Comparison of ENCODE assay signal across 3 fruit fly cellular contexts in the genomic region with DNA sequence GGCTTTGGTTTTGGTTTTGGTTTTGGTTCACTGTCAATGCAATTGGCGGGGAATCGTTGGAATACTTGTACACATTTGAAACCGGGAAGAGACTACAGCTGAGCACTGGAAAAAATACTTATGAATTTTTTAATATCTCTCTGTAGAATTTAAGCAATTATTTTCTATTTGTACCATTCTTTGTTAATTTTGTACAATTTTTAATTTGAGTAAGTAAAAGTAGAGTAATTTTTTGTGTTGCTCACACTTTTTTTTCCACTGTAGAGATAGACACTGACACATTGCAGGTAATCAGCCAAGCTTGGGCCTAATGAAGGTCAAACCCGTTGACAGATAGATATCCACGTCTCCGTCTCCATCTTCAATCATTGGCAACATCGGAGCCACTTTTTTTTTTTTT.
TF ChIP-seq lines count a peak whose summit lies in the region.

No protein-coding gene starts in this region.

- no peak for TF ChIP-seq CTCF in whole organism, embryonic (GFP tag; optimal IDR thresholded peaks at IDR 0.05; lab: Kevin White, UChicago)

TF ChIP-seq in whole organism, embryonic, 481 proteins besides CTCF, POLR2A, EP300 and RAD21 (continues in another document):
- TF ChIP-seq CG14014 (GFP tag; IDR thresholded peaks at IDR 0.05; lab: Robert Waterston, UW) (peak; percentile 52; the same call in 1 of the 2 replicates), p53 (GFP tag; optimal IDR thresholded peaks at IDR 0.05; lab: Kevin White, UChicago) (no peak), CG1603 (tag; optimal IDR thresholded peaks at IDR 0.05; lab: Kevin White, UChicago) (peak; percentile 13), stc (GFP tag; IDR thresholded peaks at IDR 0.05; lab: Robert Waterston, UW) (peak; percentile 35; the same call in 1 of the 2 replicates), CG17829 (tag; optimal IDR thresholded peaks at IDR 0.05; lab: Kevin White, UChicago) (peak; percentile 15), ara (GFP tag; IDR thresholded peaks at IDR 0.05; lab: Robert Waterston, UW) (peak; percentile 67; the same call in 1 of the 2 replicates), gem (tag; optimal IDR thresholded peaks at IDR 0.05; lab: Kevin White, UChicago) (peak; percentile 65), CG11504 (tag; optimal IDR thresholded peaks at IDR 0.05; lab: Kevin White, UChicago) (peak; percentile 48), Xbp1 (GFP tag; optimal IDR thresholded peaks at IDR 0.05; lab: Kevin White, UChicago) (peak; percentile 22), Chrac-16 (GFP tag; optimal IDR thresholded peaks at IDR 0.05; lab: Kevin White, UChicago) (no peak), CG12391 (tag; optimal IDR thresholded peaks at IDR 0.05; lab: Kevin White, UChicago) (peak; percentile 28), CG7271 (tag; optimal IDR thresholded peaks at IDR 0.05; lab: Kevin White, UChicago) (no peak), CG16815 (GFP tag; optimal IDR thresholded peaks at IDR 0.05; lab: Kevin White, UChicago) (no peak), NC2α (GFP tag; optimal IDR thresholded peaks at IDR 0.05; lab: Kevin White, UChicago) (no peak), CG8924 (tag; optimal IDR thresholded peaks at IDR 0.05; lab: Kevin White, UChicago) (peak; percentile 4), CG7357 (GFP tag; IDR thresholded peaks at IDR 0.05; lab: Robert Waterston, UW) (peak; percentile 33; the same call in 1 of the 3 replicates), CG2129 (GFP tag; IDR thresholded peaks at IDR 0.05; lab: Robert Waterston, UW; ENCODE audit: partially characterized antibody) (no peak), dysf (GFP tag; IDR thresholded peaks at IDR 0.05; lab: Robert Waterston, UW) (peak; percentile 43; the same call in 2 of the 3 replicates), Ravus (GFP tag; IDR thresholded peaks at IDR 0.05; lab: Robert Waterston, UW) (no peak), CG1529 (GFP tag; optimal IDR thresholded peaks at IDR 0.05; lab: Kevin White, UChicago) (no peak), CG11456 (GFP tag; IDR thresholded peaks at IDR 0.05; lab: Robert Waterston, UW) (no peak), nmo (GFP tag; optimal IDR thresholded peaks at IDR 0.05; lab: Kevin White, UChicago) (peak; percentile 44), CG10979 (tag; optimal IDR thresholded peaks at IDR 0.05; lab: Kevin White, UChicago) (no peak), vvl (GFP tag; IDR thresholded peaks at IDR 0.05; lab: Robert Waterston, UW) (peak; percentile 53; the same call in 1 of the 2 replicates), prd (optimal IDR thresholded peaks at IDR 0.05; lab: Kevin White, UChicago) (no peak), prd (GFP tag; IDR thresholded peaks at IDR 0.05; lab: Robert Waterston, UW) (peak; percentile 47; the same call in 1 of the 3 replicates), CG11695 (GFP tag; IDR thresholded peaks at IDR 0.05; lab: Robert Waterston, UW) (peak; percentile 52; the same call in 1 of the 3 replicates)

TF ChIP-seq in whole organism, prepupa, 60 proteins besides CTCF, POLR2A, EP300 and RAD21 (continues in another document):
- TF ChIP-seq CG11902 (GFP tag; optimal IDR thresholded peaks at IDR 0.05; lab: Kevin White, UChicago) (no peak), pdm3 (GFP tag; optimal IDR thresholded peaks at IDR 0.05; lab: Kevin White, UChicago) (no peak), CG6163 (GFP tag; IDR thresholded peaks at IDR 0.05; lab: Robert Waterston, UW) (peak; percentile 26; the same call in 1 of the 3 replicates), eg (GFP tag; IDR thresholded peaks at IDR 0.05; lab: Robert Waterston, UW) (peak; percentile 41; the same call in 1 of the 3 replicates), CG6792 (GFP tag; optimal IDR thresholded peaks at IDR 0.05; lab: Kevin White, UChicago) (no peak), achi (GFP tag; optimal IDR thresholded peaks at IDR 0.05; lab: Kevin White, UChicago) (no peak), CG10669 (GFP tag; optimal IDR thresholded peaks at IDR 0.05; lab: Kevin White, UChicago) (no peak), dsx (GFP tag; optimal IDR thresholded peaks at IDR 0.05; lab: Kevin White, UChicago; ENCODE audit: poor library complexity, severe bottlenecking) (no peak), CG3919 (GFP tag; optimal IDR thresholded peaks at IDR 0.05; lab: Kevin White, UChicago) (no peak), CG7368 (GFP tag; optimal IDR thresholded peaks at IDR 0.05; lab: Kevin White, UChicago) (no peak), Met (GFP tag; optimal IDR thresholded peaks at IDR 0.05; lab: Kevin White, UChicago) (no peak), Sox14 (GFP tag; optimal IDR thresholded peaks at IDR 0.05; lab: Kevin White, UChicago) (no peak), CG4318 (GFP tag; optimal IDR thresholded peaks at IDR 0.05; lab: Kevin White, UChicago) (no peak), OdsH (GFP tag; optimal IDR thresholded peaks at IDR 0.05; lab: Kevin White, UChicago) (no peak), vri (GFP tag; optimal IDR thresholded peaks at IDR 0.05; lab: Kevin White, UChicago) (no peak), Hr4 (GFP tag; optimal IDR thresholded peaks at IDR 0.05; lab: Kevin White, UChicago) (peak; percentile 45), Eip93F (GFP tag; optimal IDR thresholded peaks at IDR 0.05; lab: Kevin White, UChicago) (no peak), fd85E (GFP tag; optimal IDR thresholded peaks at IDR 0.05; lab: Kevin White, UChicago) (no peak), Blimp-1 (GFP tag; optimal IDR thresholded peaks at IDR 0.05; lab: Kevin White, UChicago) (no peak), Gug (GFP tag; IDR thresholded peaks at IDR 0.05; lab: Robert Waterston, UW) (peak; percentile 37; the same call in 1 of the 2 replicates), salr (GFP tag; optimal IDR thresholded peaks at IDR 0.05; lab: Kevin White, UChicago) (no peak), CG34406 (GFP tag; optimal IDR thresholded peaks at IDR 0.05; lab: Kevin White, UChicago) (no peak), CG8632 (GFP tag; optimal IDR thresholded peaks at IDR 0.05; lab: Kevin White, UChicago) (no peak), CG32006 (GFP tag; optimal IDR thresholded peaks at IDR 0.05; lab: Kevin White, UChicago) (peak; percentile 26), CG9139 (GFP tag; optimal IDR thresholded peaks at IDR 0.05; lab: Kevin White, UChicago) (no peak), svp (GFP tag; lab: Kevin White, UChicago) (no peak), CG8119 (GFP tag; IDR thresholded peaks at IDR 0.05; lab: Robert Waterston, UW) (peak; percentile 62; the same call in 2 of the 3 replicates), ss (GFP tag; optimal IDR thresholded peaks at IDR 0.05; lab: Kevin White, UChicago) (no peak), CG6276 (GFP tag; optimal IDR thresholded peaks at IDR 0.05; lab: Kevin White, UChicago) (no peak), cyc (GFP tag; optimal IDR thresholded peaks at IDR 0.05; lab: Kevin White, UChicago) (no peak), lz (GFP tag; optimal IDR thresholded peaks at IDR 0.05; lab: Kevin White, UChicago) (no peak)

TF ChIP-seq in whole organism, pupa, 21 proteins besides CTCF, POLR2A, EP300 and RAD21:
- TF ChIP-seq CG14655 (GFP tag; optimal IDR thresholded peaks at IDR 0.05; lab: Kevin White, UChicago) (no peak), EcR (GFP tag; optimal IDR thresholded peaks at IDR 0.05; lab: Kevin White, UChicago) (no peak), CG10348 (GFP tag; IDR thresholded peaks at IDR 0.05; lab: Robert Waterston, UW) (no peak), CG17806 (tag; optimal IDR thresholded peaks at IDR 0.05; lab: Kevin White, UChicago) (no peak), gl (tag; optimal IDR thresholded peaks at IDR 0.05; lab: Kevin White, UChicago) (no peak), Ets98B (GFP tag; IDR thresholded peaks at IDR 0.05; lab: Robert Waterston, UW) (no peak), CG15710 (tag; optimal IDR thresholded peaks at IDR 0.05; lab: Kevin White, UChicago) (no peak), D1 (tag; optimal IDR thresholded peaks at IDR 0.05; lab: Kevin White, UChicago) (no peak), CG8159 (tag; optimal IDR thresholded peaks at IDR 0.05; lab: Kevin White, UChicago) (no peak), fd96Ca (GFP tag; IDR thresholded peaks at IDR 0.05; lab: Robert Waterston, UW) (no peak), CG4496 (GFP tag; IDR thresholded peaks at IDR 0.05; lab: Robert Waterston, UW) (peak; percentile 25; the same call in 1 of the 3 replicates), Pif1B (GFP tag; optimal IDR thresholded peaks at IDR 0.05; lab: Kevin White, UChicago) (no peak), CG12605 (GFP tag; IDR thresholded peaks at IDR 0.05; lab: Robert Waterston, UW) (peak; percentile 44), Snoo (tag; optimal IDR thresholded peaks at IDR 0.05; lab: Kevin White, UChicago) (no peak), CG34367 (tag; optimal IDR thresholded peaks at IDR 0.05; lab: Kevin White, UChicago) (no peak), rn (GFP tag; IDR thresholded peaks at IDR 0.05; lab: Robert Waterston, UW) (no peak), Pif1A (GFP tag; optimal IDR thresholded peaks at IDR 0.05; lab: Kevin White, UChicago) (no peak), CG8301 (tag; optimal IDR thresholded peaks at IDR 0.05; lab: Kevin White, UChicago) (no peak), CG13204 (GFP tag; optimal IDR thresholded peaks at IDR 0.05; lab: Kevin White, UChicago) (no peak), CG9948 (tag; optimal IDR thresholded peaks at IDR 0.05; lab: Kevin White, UChicago) (no peak), CG32121 (GFP tag; IDR thresholded peaks at IDR 0.05; lab: Robert Waterston, UW) (0 out of 2 replicates have a peak, but pooled peaks have one; percentile 24)
